Fruit fly (Drosophila melanogaster) whole organism, embryonic: ENCODE measurements around the gene CG13912.

ENCODE experiments used
- Asciz ChIP-seq: fragments of 200-800 bp; sonication (Bioruptor generic); optimal IDR thresholded peaks from 2 replicates; lab custom pipeline; 2017; ENCODE audit warnings: missing biosample characterization, mild to moderate bottlenecking, missing genetic modification characterization, missing genetic modification reagents
- Atf6 ChIP-seq: fragments of 200-800 bp; sonication (Bioruptor generic); IDR thresholded peaks from 2 replicates; pipeline ENCODE4 v1.3.6; 2022; ENCODE audit warnings: missing biosample characterization, missing genetic modification characterization
- B-H2 ChIP-seq: fragments of 200-800 bp; sonication (Bioruptor generic); optimal IDR thresholded peaks from 2 replicates; lab custom pipeline; 2018; ENCODE audit warnings: missing biosample characterization, mild to moderate bottlenecking, missing genetic modification characterization
- CG10979 ChIP-seq: fragments of 200-800 bp; sonication (Bioruptor generic); optimal IDR thresholded peaks from 2 replicates; lab custom pipeline; 2018; ENCODE audit warnings: missing biosample characterization, mild to moderate bottlenecking, missing genetic modification characterization, moderate library complexity
- CG12071 ChIP-seq: fragments of 200-800 bp; sonication (Bioruptor generic); optimal IDR thresholded peaks from 3 replicates; lab custom pipeline; 2018; ENCODE audit warnings: missing biosample characterization, mild to moderate bottlenecking, missing genetic modification characterization
- CG17802 ChIP-seq: fragments of 200-800 bp; sonication (Bioruptor generic); optimal IDR thresholded peaks from 2 replicates; lab custom pipeline; 2018; ENCODE audit warnings: missing biosample characterization, mild to moderate bottlenecking, missing genetic modification characterization, moderate library complexity
- CG18011 ChIP-seq: fragments of 200-800 bp; sonication (Bioruptor generic); optimal IDR thresholded peaks from 2 replicates; lab custom pipeline; 2017; ENCODE audit warnings: missing biosample characterization, missing genetic modification characterization, mild to moderate bottlenecking, moderate library complexity, missing genotype
- CG18262 ChIP-seq: fragments of 200-800 bp; optimal IDR thresholded peaks from 3 replicates; lab custom pipeline; 2019; ENCODE audit warnings: missing biosample characterization, mild to moderate bottlenecking, missing genetic modification characterization, moderate library complexity
- CG18619 ChIP-seq: fragments of 200-800 bp; sonication (Bioruptor generic); optimal IDR thresholded peaks from 3 replicates; lab custom pipeline; 2017; ENCODE audit warnings: missing biosample characterization, mild to moderate bottlenecking, missing genetic modification characterization
- CG2129 ChIP-seq: fragments of 200-800 bp; sonication (Bioruptor generic); IDR thresholded peaks from 2 replicates; pipeline ENCODE4 v1.3.6; 2022; ENCODE audit warnings: missing biosample characterization, missing genetic modification characterization; ENCODE audit not compliant: partially characterized antibody
- CG2199 ChIP-seq: fragments of 200-800 bp; sonication (Bioruptor generic); IDR thresholded peaks from 3 replicates; pipeline ENCODE4 v1.3.6; 2022; ENCODE audit warnings: missing biosample characterization, missing genetic modification characterization
- CG31441 ChIP-seq: fragments of 200-800 bp; sonication (Bioruptor generic); IDR thresholded peaks from 2 replicates; pipeline ENCODE4 v1.3.6; 2022; ENCODE audit warnings: missing biosample characterization, missing genetic modification characterization
- CG32767 ChIP-seq: fragments of 200-800 bp; sonication (Bioruptor generic); IDR thresholded peaks from 2 replicates; pipeline ENCODE4 v1.3.6; 2022; ENCODE audit warnings: missing biosample characterization, missing genetic modification characterization
- CG3407 ChIP-seq: fragments of 200-800 bp; sonication (Bioruptor generic); optimal IDR thresholded peaks from 2 replicates; lab custom pipeline; 2018; ENCODE audit warnings: missing biosample characterization, mild to moderate bottlenecking, missing genetic modification characterization
- CG4282 ChIP-seq: fragments of 200-800 bp; sonication (Bioruptor generic); optimal IDR thresholded peaks from 2 replicates; lab custom pipeline; 2016; ENCODE audit warnings: missing biosample characterization, missing genetic modification characterization
- CG4404 ChIP-seq: fragments of 200-800 bp; sonication (Bioruptor generic); IDR thresholded peaks from 2 replicates; pipeline ENCODE4 v1.3.6; 2022; ENCODE audit warnings: missing biosample characterization, missing genetic modification characterization
- CG4730 ChIP-seq: fragments of 200-800 bp; sonication (Bioruptor generic); IDR thresholded peaks from 2 replicates; pipeline ENCODE4 v1.3.6; 2022; ENCODE audit warnings: missing biosample characterization, missing genetic modification characterization
- CG6683 ChIP-seq: fragments of 200-800 bp; sonication (Bioruptor generic); optimal IDR thresholded peaks from 2 replicates; lab custom pipeline; 2017; ENCODE audit warnings: missing biosample characterization, mild to moderate bottlenecking, missing genetic modification characterization, missing genetic modification reagents
- CG7786 ChIP-seq: fragments of 200-800 bp; sonication (Bioruptor generic); optimal IDR thresholded peaks from 2 replicates; lab custom pipeline; 2016; ENCODE audit warnings: missing biosample characterization, missing genetic modification characterization
- CG7928 ChIP-seq: fragments of 200-800 bp; sonication (Bioruptor generic); optimal IDR thresholded peaks from 2 replicates; lab custom pipeline; 2017; ENCODE audit warnings: missing biosample characterization, mild to moderate bottlenecking, missing genetic modification characterization
- CG7963 ChIP-seq: fragments of 200-800 bp; sonication (Bioruptor generic); IDR thresholded peaks from 3 replicates; pipeline ENCODE4 v1.3.6; 2022; ENCODE audit warnings: missing biosample characterization, missing genetic modification characterization; ENCODE audit not compliant: partially characterized antibody
- CG8089 ChIP-seq: fragments of 200-800 bp; sonication (Bioruptor generic); optimal IDR thresholded peaks from 3 replicates; lab custom pipeline; 2016; ENCODE audit warnings: missing biosample characterization, missing genetic modification characterization
- Camta ChIP-seq: fragments of 200-800 bp; sonication (Bioruptor generic); optimal IDR thresholded peaks from 2 replicates; lab custom pipeline; 2016; ENCODE audit warnings: missing biosample characterization, missing genetic modification characterization
- Chrac-16 ChIP-seq: fragments of 200-800 bp; sonication (Bioruptor generic); optimal IDR thresholded peaks from 3 replicates; lab custom pipeline; 2016; ENCODE audit warnings: missing biosample characterization, missing genetic modification characterization
- Dek ChIP-seq: fragments of 200-800 bp; sonication (Bioruptor generic); optimal IDR thresholded peaks from 3 replicates; lab custom pipeline; 2019; ENCODE audit warnings: missing biosample characterization, mild to moderate bottlenecking, missing genetic modification characterization, moderate library complexity
- Dp ChIP-seq: fragments of 200-800 bp; sonication (Bioruptor generic); optimal IDR thresholded peaks from 2 replicates; lab custom pipeline; 2018; ENCODE audit warnings: missing biosample characterization, mild to moderate bottlenecking, missing genetic modification characterization, moderate library complexity
- Fer2 ChIP-seq: fragments of 200-800 bp; sonication (Bioruptor generic); optimal IDR thresholded peaks from 2 replicates; lab custom pipeline; 2018; ENCODE audit warnings: missing biosample characterization, mild to moderate bottlenecking, missing genetic modification characterization, moderate library complexity
- GATAe ChIP-seq: fragments of 200-800 bp; sonication (Bioruptor generic); conservative IDR thresholded peaks from 2 replicates; pipeline ENCODE4 v1.3.6; 2022; ENCODE audit warnings: missing biosample characterization, missing genetic modification characterization
- Gsc ChIP-seq: fragments of 200-800 bp; sonication (Bioruptor generic); IDR thresholded peaks from 2 replicates; pipeline ENCODE4 v1.3.6; 2022; ENCODE audit warnings: missing biosample characterization, missing genetic modification characterization
- Lpt ChIP-seq: fragments of >200 bp; optimal IDR thresholded peaks from 2 replicates; lab custom pipeline; 2018; ENCODE audit warnings: missing biosample characterization, missing genetic modification characterization
- MBD-R2 ChIP-seq: fragments of 200-800 bp; sonication (Bioruptor generic); IDR thresholded peaks from 2 replicates; pipeline ENCODE4 v1.3.6; 2022; ENCODE audit warnings: missing biosample characterization, missing genetic modification characterization
- Mrtf ChIP-seq: fragments of 200-800 bp; sonication (Bioruptor generic); IDR thresholded peaks from 3 replicates; pipeline ENCODE4 v1.3.6; 2022; ENCODE audit warnings: missing biosample characterization, missing genetic modification characterization
- Nf-YB ChIP-seq: fragments of 200-800 bp; sonication (Bioruptor generic); optimal IDR thresholded peaks from 3 replicates; lab custom pipeline; 2019; ENCODE audit warnings: missing biosample characterization, mild to moderate bottlenecking, missing genetic modification characterization, moderate library complexity
- Nf-YC ChIP-seq: fragments of 200-800 bp; optimal IDR thresholded peaks from 3 replicates; lab custom pipeline; 2019; ENCODE audit warnings: missing biosample characterization, mild to moderate bottlenecking, missing genetic modification characterization, moderate library complexity
- Oaz ChIP-seq: fragments of 200-800 bp; sonication (Bioruptor generic); IDR thresholded peaks from 2 replicates; pipeline ENCODE4 v1.3.6; 2022; ENCODE audit warnings: missing biosample characterization, missing genetic modification characterization
- Sin3A ChIP-seq: fragments of >200 bp; optimal IDR thresholded peaks from 2 replicates; lab custom pipeline; 2018
- ab ChIP-seq: fragments of 200-800 bp; sonication (Bioruptor generic); optimal IDR thresholded peaks from 2 replicates; lab custom pipeline; 2016; ENCODE audit warnings: missing biosample characterization, missing genetic modification characterization
- caup ChIP-seq: fragments of 200-800 bp; sonication (Bioruptor generic); optimal IDR thresholded peaks from 3 replicates; lab custom pipeline; 2017; ENCODE audit warnings: missing biosample characterization, mild to moderate bottlenecking, missing genetic modification characterization, moderate library complexity; ENCODE audit not compliant: severe bottlenecking
- corto ChIP-seq: fragments of 200-800 bp; sonication (Bioruptor generic); optimal IDR thresholded peaks from 2 replicates; lab custom pipeline; 2016; ENCODE audit warnings: missing biosample characterization, mild to moderate bottlenecking, missing genetic modification characterization, moderate library complexity
- crc ChIP-seq: fragments of 200-800 bp; sonication (Bioruptor generic); optimal IDR thresholded peaks from 2 replicates; lab custom pipeline; 2016; ENCODE audit warnings: missing biosample characterization, missing genetic modification characterization
- esg ChIP-seq: fragments of 200-800 bp; sonication (Bioruptor generic); conservative IDR thresholded peaks from 2 replicates; pipeline ENCODE4 v1.3.6; 2022; ENCODE audit warnings: missing biosample characterization, missing genetic modification characterization
- fd64A ChIP-seq: fragments of 200-800 bp; sonication (Bioruptor generic); optimal IDR thresholded peaks from 3 replicates; lab custom pipeline; 2018; ENCODE audit warnings: missing biosample characterization, mild to moderate bottlenecking, missing genetic modification characterization
- ftz-f1 ChIP-seq: fragments of 200-800 bp; sonication (Bioruptor generic); optimal IDR thresholded peaks from 2 replicates; lab custom pipeline; 2016; ENCODE audit warnings: missing biosample characterization, missing genetic modification characterization
- gcm2 ChIP-seq: fragments of 200-800 bp; sonication (Bioruptor generic); optimal IDR thresholded peaks from 2 replicates; lab custom pipeline; 2016; ENCODE audit warnings: missing biosample characterization, missing genetic modification characterization
- gfzf ChIP-seq: fragments of 200-800 bp; sonication (Bioruptor generic); optimal IDR thresholded peaks from 2 replicates; lab custom pipeline; 2016; ENCODE audit warnings: missing biosample characterization, mild to moderate bottlenecking, missing genetic modification characterization, moderate library complexity
- inv ChIP-seq: fragments of 200-800 bp; sonication (Bioruptor generic); IDR thresholded peaks from 2 replicates; pipeline ENCODE4 v1.3.6; 2022; ENCODE audit warnings: missing biosample characterization, missing genetic modification characterization; ENCODE audit not compliant: partially characterized antibody
- stwl ChIP-seq: fragments of 200-800 bp; sonication (Bioruptor generic); optimal IDR thresholded peaks from 3 replicates; lab custom pipeline; 2018; ENCODE audit warnings: missing biosample characterization, mild to moderate bottlenecking, missing genetic modification characterization, moderate library complexity
- tgo ChIP-seq: fragments of 200-800 bp; sonication (Bioruptor generic); IDR thresholded peaks from 3 replicates; pipeline ENCODE4 v1.3.6; 2022; ENCODE audit warnings: missing biosample characterization, missing genetic modification characterization
- unpg ChIP-seq: fragments of 200-800 bp; sonication (Bioruptor generic); optimal IDR thresholded peaks from 3 replicates; lab custom pipeline; 2018; ENCODE audit warnings: missing biosample characterization, mild to moderate bottlenecking, missing genetic modification characterization, moderate library complexity
- vnd ChIP-seq: fragments of 200-800 bp; sonication (Bioruptor generic); IDR thresholded peaks from 3 replicates; pipeline ENCODE4 v1.3.6; 2022; ENCODE audit warnings: missing biosample characterization, missing genetic modification characterization; ENCODE audit not compliant: partially characterized antibody
- yki ChIP-seq: fragments of >200 bp; optimal IDR thresholded peaks from 3 replicates; lab custom pipeline; 2018
- zen ChIP-seq: fragments of 200-800 bp; sonication (Bioruptor generic); optimal IDR thresholded peaks from 3 replicates; lab custom pipeline; 2018; ENCODE audit warnings: missing biosample characterization, mild to moderate bottlenecking, missing genetic modification characterization, moderate library complexity

Gene CG13912

dm6 chr3L:1216460-1216859 is 27.1 kb downstream of the CG13912 start (continued):
- no peak for TF ChIP-seq CG6683 (GFP tag; lab: Kevin White, UChicago)
- TF ChIP-seq CG18262: peak; percentile 59
- TF ChIP-seq CG10979 (tag; lab: Kevin White, UChicago): peak; percentile 74
- TF ChIP-seq CG32767 (GFP tag; lab: Robert Waterston, UW): peak; percentile 37; the same call in 1 of the 2 replicates
- no peak for TF ChIP-seq Dp (GFP tag; lab: Kevin White, UChicago)
- TF ChIP-seq Chrac-16 (GFP tag; lab: Kevin White, UChicago): peak; percentile 17
- no peak for TF ChIP-seq Nf-YB (GFP tag; lab: Kevin White, UChicago)
- TF ChIP-seq Nf-YC (tag; lab: Kevin White, UChicago): no peak
- peak; percentile 17 for TF ChIP-seq CG3407 (GFP tag; lab: Kevin White, UChicago)
- TF ChIP-seq unpg (GFP tag; lab: Kevin White, UChicago): peak; percentile 58
- no peak for TF ChIP-seq MBD-R2 (GFP tag; lab: Robert Waterston, UW)
- no peak for TF ChIP-seq CG18011 (GFP tag; lab: Kevin White, UChicago)
- TF ChIP-seq Dek (tag; lab: Kevin White, UChicago): no peak
- no peak for TF ChIP-seq stwl (tag; lab: Kevin White, UChicago)
- peak; percentile 65 for TF ChIP-seq zen (tag; lab: Kevin White, UChicago)
- no peak for TF ChIP-seq caup
- TF ChIP-seq CG4404 (GFP tag; lab: Robert Waterston, UW): 0 out of 2 replicates have a peak, but pooled peaks have one; percentile 8
- no peak for TF ChIP-seq gfzf (GFP tag; lab: Kevin White, UChicago)
- TF ChIP-seq CG7928: no peak
- TF ChIP-seq Asciz (GFP tag; lab: Kevin White, UChicago): peak; percentile 53
- no peak for TF ChIP-seq Lpt (GFP tag; lab: Kevin White, UChicago)
- TF ChIP-seq CG8089 (GFP tag; lab: Kevin White, UChicago): no peak
- peak; percentile 48 for TF ChIP-seq CG31441 (GFP tag; lab: Robert Waterston, UW)
- no peak for TF ChIP-seq ftz-f1 (GFP tag; lab: Kevin White, UChicago)
- peak; percentile 4 for TF ChIP-seq CG12071 (GFP tag; lab: Kevin White, UChicago)
- TF ChIP-seq B-H2 (GFP tag; lab: Kevin White, UChicago): no peak
- TF ChIP-seq CG2129 (GFP tag; lab: Robert Waterston, UW): no peak
- no peak for TF ChIP-seq CG2199 (GFP tag; lab: Robert Waterston, UW)
- TF ChIP-seq Atf6: 0 out of 2 replicates have a peak, but pooled peaks have one; percentile 24
- TF ChIP-seq Fer2 (tag; lab: Kevin White, UChicago): no peak
- no peak for TF ChIP-seq Sin3A (lab: Kevin White, UChicago)
- no peak for TF ChIP-seq Gsc (GFP tag; lab: Robert Waterston, UW)
- TF ChIP-seq CG7786 (GFP tag; lab: Kevin White, UChicago): no peak
- TF ChIP-seq inv (GFP tag; lab: Robert Waterston, UW): no peak
- TF ChIP-seq CG4282 (GFP tag; lab: Kevin White, UChicago): no peak
- no peak for TF ChIP-seq ab (GFP tag; lab: Kevin White, UChicago)
- TF ChIP-seq esg (GFP tag; lab: Robert Waterston, UW): peak; percentile 29
- no peak for TF ChIP-seq yki
- no peak for TF ChIP-seq fd64A (GFP tag; lab: Kevin White, UChicago)
- no peak for TF ChIP-seq CG4730
- TF ChIP-seq corto: no peak
- TF ChIP-seq crc (GFP tag; lab: Kevin White, UChicago): peak; percentile 8
- TF ChIP-seq Mrtf (GFP tag; lab: Robert Waterston, UW): no peak
- TF ChIP-seq CG18619 (GFP tag; lab: Kevin White, UChicago): no peak
- no peak for TF ChIP-seq gcm2
- no peak for TF ChIP-seq GATAe (GFP tag; lab: Robert Waterston, UW)
- TF ChIP-seq tgo (GFP tag; lab: Robert Waterston, UW): no peak
- no peak for TF ChIP-seq CG7963 (GFP tag; lab: Robert Waterston, UW)
- TF ChIP-seq Camta: peak; percentile 12
- TF ChIP-seq vnd: no peak
- TF ChIP-seq CG17802 (tag; lab: Kevin White, UChicago): no peak
- no peak for TF ChIP-seq Oaz (GFP tag; lab: Robert Waterston, UW)
